Fruit fly (Drosophila melanogaster) whole organism, adult: ENCODE results near the gene RpL23A.
A peak's percentile ranks its signal among the peaks of the same experiment; 100 is the strongest.

Experiments
- CG11617 ChIP-seq: fragments of 200-800 bp; sonication (Bioruptor generic); optimal IDR thresholded peaks from 2 replicates; lab custom pipeline; 2017; ENCODE audit warnings: mild to moderate bottlenecking, missing biosample characterization, missing genetic modification reagents, missing genetic modification characterization
- CG12768 ChIP-seq: fragments of 200-800 bp; sonication (Bioruptor generic); optimal IDR thresholded peaks from 2 replicates; lab custom pipeline; 2017; ENCODE audit warnings: missing biosample characterization, missing genetic modification characterization, mild to moderate bottlenecking, moderate library complexity, missing genetic modification reagents
- CG14711 ChIP-seq: fragments of 200-800 bp; sonication (Bioruptor generic); optimal IDR thresholded peaks from 2 replicates; lab custom pipeline; 2018; ENCODE audit warnings: missing biosample characterization, mild to moderate bottlenecking, missing genetic modification characterization, moderate library complexity
- CG1620 ChIP-seq: fragments of 200-800 bp; sonication (Bioruptor generic); optimal IDR thresholded peaks from 2 replicates; lab custom pipeline; 2016; ENCODE audit warnings: missing biosample characterization, missing genetic modification characterization
- CG33017 ChIP-seq: fragments of 200-800 bp; sonication (Bioruptor generic); optimal IDR thresholded peaks from 2 replicates; lab custom pipeline; 2018; ENCODE audit warnings: missing biosample characterization, mild to moderate bottlenecking, missing genetic modification characterization, moderate library complexity
- CG5204 ChIP-seq: fragments of 200-800 bp; sonication (Bioruptor generic); optimal IDR thresholded peaks from 2 replicates; lab custom pipeline; 2016; ENCODE audit warnings: missing biosample characterization, missing genetic modification characterization
- CG7045 ChIP-seq: fragments of 200-800 bp; sonication (Bioruptor generic); optimal IDR thresholded peaks from 2 replicates; lab custom pipeline; 2017; ENCODE audit warnings: missing biosample characterization, mild to moderate bottlenecking, missing genetic modification characterization
- CG7101 ChIP-seq: fragments of 200-800 bp; sonication (Bioruptor generic); optimal IDR thresholded peaks from 2 replicates; lab custom pipeline; 2018; ENCODE audit warnings: missing biosample characterization, mild to moderate bottlenecking, missing genetic modification characterization, moderate library complexity
- Clk ChIP-seq: fragments of 200-800 bp; sonication (Bioruptor generic); optimal IDR thresholded peaks from 2 replicates; lab custom pipeline; 2017; ENCODE audit warnings: missing biosample characterization, missing genetic modification characterization
- Crg-1 ChIP-seq: fragments of 200-800 bp; sonication (Bioruptor generic); optimal IDR thresholded peaks from 2 replicates; lab custom pipeline; 2016; ENCODE audit warnings: missing biosample characterization, missing genetic modification characterization
- Hr96 ChIP-seq: fragments of 200-800 bp; sonication (Bioruptor generic); optimal IDR thresholded peaks from 2 replicates; lab custom pipeline; 2016; ENCODE audit warnings: missing biosample characterization, missing genetic modification characterization
- Mnt ChIP-seq: fragments of 200-800 bp; sonication (Bioruptor generic); optimal IDR thresholded peaks from 2 replicates; lab custom pipeline; 2016; ENCODE audit warnings: missing biosample characterization, mild to moderate bottlenecking, missing genetic modification characterization
- bab1 ChIP-seq: fragments of 200-800 bp; sonication (Bioruptor generic); optimal IDR thresholded peaks from 3 replicates; lab custom pipeline; 2019; ENCODE audit warnings: missing biosample characterization, mild to moderate bottlenecking, missing genetic modification characterization, moderate library complexity
- cic ChIP-seq: fragments of 200-800 bp; sonication (Bioruptor generic); optimal IDR thresholded peaks from 2 replicates; lab custom pipeline; 2017; ENCODE audit warnings: missing biosample characterization, mild to moderate bottlenecking, missing genetic modification characterization, moderate library complexity
- cnc ChIP-seq, 2 experiments: fragments of >200 bp; optimal IDR thresholded peaks; 2 replicates each; lab custom pipeline; 2017
- kay ChIP-seq: fragments of 200-800 bp; sonication (Bioruptor generic); peaks from one replicate; lab custom pipeline; 2016; ENCODE audit warnings: missing biosample characterization, missing genetic modification characterization, borderline replicate concordance
- ovo ChIP-seq: fragments of 200-800 bp; sonication (Bioruptor generic); optimal IDR thresholded peaks from 2 replicates; lab custom pipeline; 2016; ENCODE audit warnings: missing biosample characterization, missing genetic modification characterization
- pad ChIP-seq: fragments of 200-800 bp; sonication (Bioruptor generic); optimal IDR thresholded peaks from 3 replicates; lab custom pipeline; 2017; ENCODE audit warnings: missing biosample characterization, missing genetic modification characterization, mild to moderate bottlenecking, moderate library complexity, missing genetic modification reagents
- tj ChIP-seq: fragments of 200-800 bp; sonication (Bioruptor generic); optimal IDR thresholded peaks from 3 replicates; lab custom pipeline; 2017; ENCODE audit warnings: missing biosample characterization, mild to moderate bottlenecking, missing genetic modification characterization, moderate library complexity
- toe ChIP-seq: fragments of 200-800 bp; sonication (Bioruptor generic); optimal IDR thresholded peaks from 2 replicates; lab custom pipeline; 2016; ENCODE audit warnings: missing biosample characterization, missing genetic modification characterization

Gene RpL23A

DNA sequence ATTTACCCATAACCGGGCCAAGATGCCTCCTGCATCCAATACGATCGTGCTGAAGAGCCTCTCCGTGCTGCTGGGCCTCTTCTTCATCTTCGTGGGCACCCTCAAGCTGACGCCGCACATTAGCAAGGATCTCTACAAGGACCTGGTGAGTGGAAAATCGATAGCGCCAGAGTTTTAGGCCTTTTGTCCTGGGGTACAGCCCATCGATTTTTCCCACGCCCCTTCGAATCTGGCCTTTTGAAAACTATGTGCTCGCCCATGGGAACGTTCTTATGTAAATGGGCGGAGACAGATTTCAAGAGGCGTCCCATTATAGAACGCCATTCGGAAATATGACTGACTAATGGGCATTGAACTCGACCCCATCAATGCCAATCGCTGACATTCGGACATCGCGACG is 19.1 kb downstream of the RpL23A start:
- TF ChIP-seq CG33017 (tag; lab: Kevin White, UChicago) (no peak), ovo (no peak), CG11617 (GFP tag; lab: Kevin White, UChicago) (no peak), tj (GFP tag; lab: Kevin White, UChicago) (no peak), kay (GFP tag; lab: Kevin White, UChicago) (no peak), CG7101 (tag; lab: Kevin White, UChicago) (no peak), CG12768 (no peak), CG14711 (tag; lab: Kevin White, UChicago) (no peak), Clk (GFP tag; lab: Kevin White, UChicago) (no peak), cic (GFP tag; lab: Kevin White, UChicago) (no peak), Mnt (GFP tag; lab: Kevin White, UChicago) (no peak)

DNA sequence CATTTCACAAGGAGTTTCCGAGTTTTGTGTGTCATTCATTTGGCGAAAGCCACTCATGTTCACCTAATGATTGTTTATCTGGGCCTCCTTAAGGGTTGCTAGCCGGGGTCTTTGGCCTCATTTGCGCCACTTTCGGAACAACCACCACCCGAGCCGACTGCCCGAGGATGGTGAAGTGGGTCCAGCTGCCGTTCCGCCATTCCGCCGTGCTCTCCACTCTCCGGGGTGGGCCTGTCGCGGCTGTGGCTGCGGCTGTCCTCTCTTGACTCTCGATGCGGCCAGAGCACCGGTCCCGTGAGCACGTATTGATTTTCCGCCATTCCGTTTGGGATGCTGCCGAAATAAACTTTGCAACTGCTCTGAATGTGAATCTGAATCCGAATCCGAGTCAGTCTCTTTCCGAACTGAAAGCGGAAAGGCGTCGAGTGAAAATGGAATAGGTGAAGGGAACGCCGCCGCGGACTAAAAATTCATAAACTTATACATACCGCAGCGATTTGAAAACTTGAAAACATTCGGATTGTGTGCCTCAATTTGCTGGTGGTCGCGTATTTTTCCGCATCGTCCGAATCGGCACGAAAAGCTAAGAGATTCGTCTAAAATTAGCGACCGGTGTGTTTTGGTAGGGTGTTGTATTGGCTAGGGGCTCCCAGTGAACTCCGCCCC is 19.6 kb downstream of the RpL23A start, which contains the start of gene CG13920:
Gene CG13920 (plus strand): TSS at position 255 of the 666 bp plus-strand sequence.
- TF ChIP-seq bab1 (no peak), Hr96 (GFP tag; lab: Kevin White, UChicago) (no peak), tj (GFP tag; lab: Kevin White, UChicago) (no peak), cnc (optimal IDR thresholded peaks at IDR 0.05; lab: Kevin White, UChicago) (no peak), CG7101 (tag; lab: Kevin White, UChicago) (no peak), Crg-1 (GFP tag; lab: Kevin White, UChicago) (no peak), CG1620 (GFP tag; lab: Kevin White, UChicago) (no peak), CG7045 (GFP tag; lab: Kevin White, UChicago) (no peak), Clk (GFP tag; lab: Kevin White, UChicago) (no peak), CG5204 (GFP tag; lab: Kevin White, UChicago) (no peak), CG12768 (no peak), ovo (no peak), CG33017 (tag; lab: Kevin White, UChicago) (no peak), Mnt (GFP tag; lab: Kevin White, UChicago) (no peak)

- TF ChIP-seq CG11617 (GFP tag; lab: Kevin White, UChicago) (no peak), pad (GFP tag; lab: Kevin White, UChicago) (peak; percentile 38), cnc (optimal IDR thresholded peaks at IDR 0.05; lab: Kevin White, UChicago) (no peak), CG1620 (GFP tag; lab: Kevin White, UChicago) (peak; percentile 76), toe (GFP tag; lab: Kevin White, UChicago) (peak; percentile 26), kay (GFP tag; lab: Kevin White, UChicago) (no peak), Crg-1 (GFP tag; lab: Kevin White, UChicago) (peak; percentile 69), CG7101 (tag; lab: Kevin White, UChicago) (peak; percentile 57), Hr96 (GFP tag; lab: Kevin White, UChicago) (no peak), tj (GFP tag; lab: Kevin White, UChicago) (no peak), CG5204 (GFP tag; lab: Kevin White, UChicago) (no peak), CG7045 (GFP tag; lab: Kevin White, UChicago) (no peak), Clk (GFP tag; lab: Kevin White, UChicago) (peak; percentile 3), CG33017 (tag; lab: Kevin White, UChicago) (no peak), ovo (peak; percentile 34), CG14711 (tag; lab: Kevin White, UChicago) (peak; percentile 99), cic (GFP tag; lab: Kevin White, UChicago) (peak; percentile 19), Mnt (GFP tag; lab: Kevin White, UChicago) (peak; percentile 28), CG12768 (no peak), bab1 (peak; percentile 32)
These were observed 21.1 kb downstream of the RpL23A start, which contains the start of the genes CG17249 and Bro for dm6 chr3L:1647276-1647919. Gene CG17249 (minus strand): TSS chr3L:1647464. Gene Bro (plus strand): TSS chr3L:1647869.

DNA sequence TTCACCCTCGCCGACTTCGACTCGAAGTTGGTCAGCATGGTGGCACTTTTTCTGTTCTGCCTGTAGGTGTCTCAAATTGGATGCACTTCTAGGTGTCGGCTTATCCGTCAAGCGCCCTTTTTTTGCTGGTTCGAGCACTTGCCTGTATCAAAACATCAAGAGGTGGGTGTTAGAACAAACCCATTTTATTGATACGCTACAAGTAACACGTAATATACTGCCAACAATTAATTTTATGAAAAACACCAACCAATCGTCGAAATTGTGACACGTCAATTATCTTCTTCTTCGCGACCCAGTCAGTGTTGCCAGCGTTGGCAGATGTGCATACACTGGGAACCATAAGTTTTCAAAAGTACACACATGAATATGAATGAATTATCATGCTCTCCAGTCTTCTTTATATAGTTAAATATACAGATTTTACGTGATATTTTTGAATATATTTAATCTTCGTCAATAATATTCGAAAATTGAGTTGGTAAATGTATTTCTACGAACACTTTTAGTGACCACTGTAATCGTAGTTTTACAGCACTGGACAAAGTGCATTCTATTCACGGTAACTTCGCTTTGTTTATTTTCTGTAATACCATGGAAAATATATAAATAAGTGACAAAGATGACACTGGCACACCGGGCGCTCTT is 23.4 kb downstream of the RpL23A start, which contains the start of the genes alphaCOP and CG13919:
Gene alphaCOP (minus strand): TSS at position 280 of the 648 bp plus-strand sequence.
Gene CG13919 (plus strand): TSS at position 548 of the 648 bp plus-strand sequence.
- TF ChIP-seq Hr96 (GFP tag; lab: Kevin White, UChicago) (peak; percentile 93), ovo (peak; percentile 84), bab1 (peak; percentile 98), CG1620 (GFP tag; lab: Kevin White, UChicago) (peak; percentile 95), Clk (GFP tag; lab: Kevin White, UChicago) (peak; percentile 91), CG5204 (GFP tag; lab: Kevin White, UChicago) (peak; percentile 95), cnc (optimal IDR thresholded peaks at IDR 0.05; lab: Kevin White, UChicago) (no peak), Mnt (GFP tag; lab: Kevin White, UChicago) (peak; percentile 91), CG12768 (peak; percentile 96), kay (GFP tag; lab: Kevin White, UChicago) (no peak), toe (GFP tag; lab: Kevin White, UChicago) (peak; percentile 97), CG14711 (tag; lab: Kevin White, UChicago) (peak; percentile 96), CG7101 (tag; lab: Kevin White, UChicago) (peak; percentile 97), CG7045 (GFP tag; lab: Kevin White, UChicago) (peak; percentile 96), CG11617 (GFP tag; lab: Kevin White, UChicago) (peak; percentile 94), pad (GFP tag; lab: Kevin White, UChicago) (peak; percentile 86), CG33017 (tag; lab: Kevin White, UChicago) (peak; percentile 97), cic (GFP tag; lab: Kevin White, UChicago) (peak; percentile 74), tj (GFP tag; lab: Kevin White, UChicago) (peak; percentile 76), Crg-1 (GFP tag; lab: Kevin White, UChicago) (peak; percentile 97)
